Worm (Caenorhabditis elegans): ENCODE results near the gene F33G12.7.

The F33G12.7 gene

DNA sequence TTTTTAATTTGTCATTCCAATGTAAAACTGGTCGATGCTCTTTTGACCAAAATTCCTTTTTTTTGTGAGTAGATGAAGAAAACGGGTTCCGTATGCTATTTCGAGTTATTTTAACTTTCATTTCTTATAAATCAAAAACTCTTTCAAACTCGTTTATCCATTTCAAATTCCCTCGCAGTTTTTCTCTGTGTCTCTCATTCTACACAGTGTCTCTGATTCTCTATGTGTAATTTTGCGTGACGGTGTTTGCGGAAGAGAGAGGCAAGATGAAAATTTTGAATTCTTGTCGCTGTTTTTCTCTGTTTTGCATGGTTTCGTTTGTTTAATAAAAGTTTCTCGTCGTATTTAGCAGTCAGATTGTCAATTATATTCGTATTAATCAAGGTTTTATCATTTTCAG lies 41.4 kb downstream of the F33G12.7 start, which contains the start of gene citk-2 (continued):
- TF ChIP-seq ahr-1 (tag; optimal IDR thresholded peaks at IDR 0.05): no peak
- peak; percentile 20 for TF ChIP-seq rnt-1 (tag; optimal IDR thresholded peaks at IDR 0.05)
- peak; percentile 61 for TF ChIP-seq unc-55 (GFP tag; optimal IDR thresholded peaks at IDR 0.05)
- TF ChIP-seq mec-3 (tag; optimal IDR thresholded peaks at IDR 0.05; ENCODE audit: borderline replicate concordance): no peak
- peak; percentile 31 for TF ChIP-seq sdc-2 (tag; optimal IDR thresholded peaks at IDR 0.05)
- no peak for TF ChIP-seq hlh-6 (tag; optimal IDR thresholded peaks at IDR 0.05)
- TF ChIP-seq ets-4 (tag; optimal IDR thresholded peaks at IDR 0.05): peak; percentile 26
- peak; percentile 21 for TF ChIP-seq pros-1 (tag; optimal IDR thresholded peaks at IDR 0.05)
- TF ChIP-seq npax-4 (tag; optimal IDR thresholded peaks at IDR 0.05): no peak
- peak; percentile 73 for TF ChIP-seq ceh-31 (tag; optimal IDR thresholded peaks at IDR 0.05)
- no peak for TF ChIP-seq gmeb-2 (tag; optimal IDR thresholded peaks at IDR 0.05)
- TF ChIP-seq ceh-14 (tag; optimal IDR thresholded peaks at IDR 0.05): peak; percentile 1
- no peak for TF ChIP-seq ceh-34 (tag; optimal IDR thresholded peaks at IDR 0.05)
- no peak for TF ChIP-seq ceh-2 (tag; optimal IDR thresholded peaks at IDR 0.05)
- TF ChIP-seq eyg-1 (tag; optimal IDR thresholded peaks at IDR 0.05): no peak
- no peak for TF ChIP-seq nhr-232 (tag; optimal IDR thresholded peaks at IDR 0.05)
- TF ChIP-seq lim-6 (tag; optimal IDR thresholded peaks at IDR 0.05): no peak
- TF ChIP-seq odd-2 (tag; optimal IDR thresholded peaks at IDR 0.05): no peak
- no peak for TF ChIP-seq fax-1 (tag; optimal IDR thresholded peaks at IDR 0.05)

ce11 chrII:4998657-4999056 lies 41.8 kb downstream of the F33G12.7 start, which contains the start of gene F59A6.11:
Gene F59A6.11 (minus strand): TSS chrII:4998757.
- TF ChIP-seq ceh-6 (GFP tag; optimal IDR thresholded peaks at IDR 0.05) (no peak), dve-1 (tag; optimal IDR thresholded peaks at IDR 0.05) (no peak)

ce11 chrII:4994939-4995338 lies 45.5 kb downstream of the F33G12.7 start, which contains the start of gene rnh-1.0:
Gene rnh-1.0 (plus strand): TSS chrII:4995327.
- TF ChIP-seq ceh-22 (tag; optimal IDR thresholded peaks at IDR 0.05) (no peak), unc-55 (GFP tag; optimal IDR thresholded peaks at IDR 0.05) (peak; percentile 31), tbx-2 (tag; optimal IDR thresholded peaks at IDR 0.05) (no peak)

DNA sequence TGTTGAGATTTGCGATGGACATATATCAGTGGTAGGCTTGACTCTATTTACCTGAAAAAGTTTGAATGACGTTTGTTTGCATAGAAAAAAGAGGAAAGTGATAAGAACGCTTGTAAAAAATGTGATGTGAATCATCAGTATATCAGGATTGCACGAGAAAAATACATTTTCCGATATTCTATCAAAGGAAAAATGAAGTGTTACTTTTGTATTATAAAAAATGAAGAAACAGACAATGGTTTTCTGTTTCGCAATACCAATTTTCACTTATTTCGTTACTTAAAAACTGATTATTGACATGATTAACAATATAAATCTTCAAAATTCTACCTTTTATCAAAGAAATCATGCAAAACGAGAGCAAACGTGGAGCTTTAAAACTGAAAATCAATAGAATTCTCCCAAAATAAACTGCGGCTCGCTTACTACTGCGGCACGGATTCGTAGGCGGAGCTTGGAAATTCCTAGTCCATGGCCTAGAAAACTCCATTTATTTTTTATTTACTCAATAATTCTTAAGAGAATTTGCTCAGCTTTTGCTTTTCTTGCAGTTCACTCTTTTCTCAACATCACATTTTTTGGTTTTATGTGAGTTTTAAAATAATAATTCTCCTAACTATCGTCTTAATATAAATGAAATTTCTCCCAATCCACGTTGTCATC lies 46.8 kb downstream of the F33G12.7 start, which contains the start of the genes eif-1 and vps-24:
Gene eif-1 (minus strand): TSS at position 51 of the 663 bp plus-strand sequence.
Gene vps-24 (plus strand): TSS at position 469 of the 663 bp plus-strand sequence.
- TF ChIP-seq unc-55 (GFP tag; optimal IDR thresholded peaks at IDR 0.05): no peak
- TF ChIP-seq sox-4 (tag; optimal IDR thresholded peaks at IDR 0.05): no peak
- TF ChIP-seq Y22D7AL.16 (tag; optimal IDR thresholded peaks at IDR 0.05): no peak
- TF ChIP-seq nhr-232 (tag; optimal IDR thresholded peaks at IDR 0.05): no peak
- no peak for TF ChIP-seq mec-3 (tag; optimal IDR thresholded peaks at IDR 0.05; ENCODE audit: borderline replicate concordance)
- TF ChIP-seq hlh-30 (tag; optimal IDR thresholded peaks at IDR 0.05; ENCODE audit: insufficient read depth): no peak
- TF ChIP-seq eyg-1 (tag; optimal IDR thresholded peaks at IDR 0.05): no peak
- TF ChIP-seq syd-9 (tag; optimal IDR thresholded peaks at IDR 0.05): no peak
- no peak for TF ChIP-seq C38D4.7 (GFP tag; optimal IDR thresholded peaks at IDR 0.05)
- no peak for TF ChIP-seq ceh-18 (tag; optimal IDR thresholded peaks at IDR 0.05)
- TF ChIP-seq hlh-6 (tag; optimal IDR thresholded peaks at IDR 0.05): no peak
- TF ChIP-seq ama-1 (optimal IDR thresholded peaks at IDR 0.05): no peak
- TF ChIP-seq hlh-15 (tag; optimal IDR thresholded peaks at IDR 0.05): no peak
- no peak for TF ChIP-seq lim-6 (tag; optimal IDR thresholded peaks at IDR 0.05)
- TF ChIP-seq fax-1 (tag; optimal IDR thresholded peaks at IDR 0.05): no peak
- no peak for TF ChIP-seq ceh-6 (GFP tag; optimal IDR thresholded peaks at IDR 0.05)
- peak; percentile 5 for TF ChIP-seq ceh-2 (tag; optimal IDR thresholded peaks at IDR 0.05)
- no peak for TF ChIP-seq hlh-8 (tag; optimal IDR thresholded peaks at IDR 0.05)
- TF ChIP-seq dve-1 (tag; optimal IDR thresholded peaks at IDR 0.05): no peak
- TF ChIP-seq ceh-31 (tag; optimal IDR thresholded peaks at IDR 0.05): peak; percentile 70
- no peak for TF ChIP-seq ceh-19 (GFP tag; optimal IDR thresholded peaks at IDR 0.05)
- TF ChIP-seq F13H6.1 (tag; optimal IDR thresholded peaks at IDR 0.05): no peak
- TF ChIP-seq ceh-34 (tag; optimal IDR thresholded peaks at IDR 0.05): peak; percentile 1
- no peak for TF ChIP-seq pha-4 (tag; optimal IDR thresholded peaks at IDR 0.05)
- TF ChIP-seq lin-11 (tag; optimal IDR thresholded peaks at IDR 0.05): no peak
- TF ChIP-seq dmd-4 (tag; optimal IDR thresholded peaks at IDR 0.05; ENCODE audit: borderline replicate concordance): no peak
- TF ChIP-seq madf-2 (tag; optimal IDR thresholded peaks at IDR 0.05): no peak
- TF ChIP-seq unc-3 (GFP tag; conservative IDR thresholded peaks at IDR 0.05): no peak
- no peak for TF ChIP-seq unc-3 (tag; optimal IDR thresholded peaks at IDR 0.05)
- TF ChIP-seq che-1 (tag; optimal IDR thresholded peaks at IDR 0.05): no peak
- peak; percentile 47 for TF ChIP-seq C08G9.2 (tag; optimal IDR thresholded peaks at IDR 0.05)
- no peak for TF ChIP-seq ceh-24 (tag; optimal IDR thresholded peaks at IDR 0.05)
- TF ChIP-seq gmeb-2 (tag; optimal IDR thresholded peaks at IDR 0.05): no peak
- no peak for TF ChIP-seq ceh-9 (tag; optimal IDR thresholded peaks at IDR 0.05)
- no peak for TF ChIP-seq unc-86 (tag; optimal IDR thresholded peaks at IDR 0.05)
